Fruit fly (Drosophila melanogaster): ENCODE data around the gene Septin4.
A peak's percentile ranks its signal among the peaks of the same experiment; 100 is the strongest.

The Septin4 gene

DNA sequence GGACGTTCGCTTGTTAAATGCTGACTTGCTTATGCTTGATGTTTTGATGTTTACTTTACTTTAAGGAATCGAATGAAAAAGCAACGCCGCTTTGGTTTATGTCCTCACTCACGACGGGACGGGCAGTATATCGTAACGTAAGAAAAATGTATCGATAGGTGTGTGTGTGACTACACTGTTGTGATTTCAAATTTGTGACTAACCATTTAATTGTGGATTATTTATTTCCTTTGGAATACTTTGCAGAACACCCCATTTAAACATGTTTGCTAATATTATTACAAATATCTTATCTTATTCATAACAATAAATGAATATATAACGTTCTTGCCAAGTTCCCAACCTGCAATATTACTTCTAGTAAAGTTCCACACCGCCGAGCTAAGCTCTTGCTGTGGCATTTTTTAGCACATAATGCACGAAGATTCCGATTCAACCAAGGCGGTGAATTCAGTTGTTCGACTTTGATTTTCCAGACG lies 40.0 kb downstream of the Septin4 start, which contains the start of the genes Nemp and r (continued):
- TF ChIP-seq CkIIα-i1 (GFP tag; IDR thresholded peaks at IDR 0.05): no peak
- TF ChIP-seq CG2199 (GFP tag; IDR thresholded peaks at IDR 0.05): no peak
- peak; percentile 77 for TF ChIP-seq CG2116 (GFP tag; optimal IDR thresholded peaks at IDR 0.05)
- peak; percentile 71 for TF ChIP-seq CG14710 (tag; optimal IDR thresholded peaks at IDR 0.05)
- peak; percentile 84 for TF ChIP-seq pita (GFP tag; optimal IDR thresholded peaks at IDR 0.05)
- no peak for TF ChIP-seq Gug (GFP tag; IDR thresholded peaks at IDR 0.05)
- TF ChIP-seq CG7357 (GFP tag; IDR thresholded peaks at IDR 0.05): no peak
- TF ChIP-seq phol (tag; optimal IDR thresholded peaks at IDR 0.05): peak; percentile 45
- TF ChIP-seq Abd-B (GFP tag; optimal IDR thresholded peaks at IDR 0.05): peak; percentile 47
- no peak for TF ChIP-seq NFAT (GFP tag; IDR thresholded peaks at IDR 0.05)
- TF ChIP-seq CTCF (GFP tag; optimal IDR thresholded peaks at IDR 0.05): peak; percentile 65
- TF ChIP-seq Med (GFP tag): no peak
- TF ChIP-seq CG32532 (GFP tag; IDR thresholded peaks at IDR 0.05): no peak
- TF ChIP-seq dysf (GFP tag; IDR thresholded peaks at IDR 0.05): no peak
- TF ChIP-seq schlank (tag; optimal IDR thresholded peaks at IDR 0.05): no peak
- no peak for TF ChIP-seq exex (tag; optimal IDR thresholded peaks at IDR 0.05)
- TF ChIP-seq CG15479 (GFP tag; optimal IDR thresholded peaks at IDR 0.05): no peak
- TF ChIP-seq bigmax (GFP tag; optimal IDR thresholded peaks at IDR 0.05): no peak
- no peak for TF ChIP-seq CG1529 (GFP tag; optimal IDR thresholded peaks at IDR 0.05)
- TF ChIP-seq CG2129 (GFP tag; IDR thresholded peaks at IDR 0.05; ENCODE audit: partially characterized antibody): peak; percentile 43
- no peak for TF ChIP-seq so (GFP tag; IDR thresholded peaks at IDR 0.05)
- TF ChIP-seq gsb (GFP tag; IDR thresholded peaks at IDR 0.05): no peak
- peak; percentile 39 for TF ChIP-seq sd (tag; optimal IDR thresholded peaks at IDR 0.05)
- TF ChIP-seq dimm (GFP tag; IDR thresholded peaks at IDR 0.05): no peak
- no peak for TF ChIP-seq CG8281 (tag; optimal IDR thresholded peaks at IDR 0.05)
- TF ChIP-seq da (GFP tag; optimal IDR thresholded peaks at IDR 0.05): no peak
- TF ChIP-seq CG10543 (GFP tag; optimal IDR thresholded peaks at IDR 0.05): no peak
- TF ChIP-seq nmo (GFP tag; optimal IDR thresholded peaks at IDR 0.05): peak; percentile 54
- no peak for TF ChIP-seq CG8944 (GFP tag; optimal IDR thresholded peaks at IDR 0.05)
- no peak for TF ChIP-seq CG4730 (GFP tag; IDR thresholded peaks at IDR 0.05)
- TF ChIP-seq H15 (GFP tag; IDR thresholded peaks at IDR 0.05): no peak
- peak; percentile 80 for TF ChIP-seq Lhr (GFP tag; optimal IDR thresholded peaks at IDR 0.05)
- peak; percentile 63 for TF ChIP-seq HLH4C (GFP tag; IDR thresholded peaks at IDR 0.05; ENCODE audit: partially characterized antibody)
- TF ChIP-seq Asciz (GFP tag; optimal IDR thresholded peaks at IDR 0.05): no peak
- no peak for TF ChIP-seq Bdp1 (GFP tag; optimal IDR thresholded peaks at IDR 0.05)
- TF ChIP-seq NC2α (GFP tag; optimal IDR thresholded peaks at IDR 0.05): no peak
- no peak for TF ChIP-seq insv (GFP tag; optimal IDR thresholded peaks at IDR 0.05)
- TF ChIP-seq CG5245 (GFP tag; optimal IDR thresholded peaks at IDR 0.05): no peak
- no peak for TF ChIP-seq CG16779 (GFP tag; IDR thresholded peaks at IDR 0.05)
- TF ChIP-seq ems (GFP tag; optimal IDR thresholded peaks at IDR 0.05): no peak
- TF ChIP-seq TFAM (GFP tag; optimal IDR thresholded peaks at IDR 0.05): no peak
- TF ChIP-seq Gsc (GFP tag; IDR thresholded peaks at IDR 0.05): no peak
- no peak for TF ChIP-seq gro (GFP tag; optimal IDR thresholded peaks at IDR 0.05)
- no peak for TF ChIP-seq CG31388 (GFP tag; optimal IDR thresholded peaks at IDR 0.05)
- TF ChIP-seq CG18764 (GFP tag; optimal IDR thresholded peaks at IDR 0.05): no peak
- TF ChIP-seq gfzf (GFP tag; optimal IDR thresholded peaks at IDR 0.05): peak; percentile 82
- TF ChIP-seq oc (tag; optimal IDR thresholded peaks at IDR 0.05): no peak
- no peak for TF ChIP-seq fd3F (GFP tag; optimal IDR thresholded peaks at IDR 0.05)
- TF ChIP-seq ERR (GFP tag; optimal IDR thresholded peaks at IDR 0.05): no peak
- TF ChIP-seq Poxn (GFP tag; IDR thresholded peaks at IDR 0.05): no peak
- TF ChIP-seq CG11456 (GFP tag; IDR thresholded peaks at IDR 0.05): no peak
- TF ChIP-seq hkb (optimal IDR thresholded peaks at IDR 0.05): peak; percentile 57
- no peak for TF ChIP-seq hkb (GFP tag; IDR thresholded peaks at IDR 0.05)

All from whole organism, embryonic.